Worm (Caenorhabditis elegans) whole organism, young adult: ENCODE data around the gene Y57E12B.10.

Experiments
- B0336.3 ChIP-seq: fragments of 200-800 bp; sonication (Bioruptor generic); IDR thresholded peaks from 2 replicates; pipeline ENCODE4 v1.3.6; 2022; ENCODE audit warnings: missing genetic modification characterization, missing compliant biosample characterization
- D2030.7 ChIP-seq: fragments of 200-800 bp; sonication (Bioruptor generic); IDR thresholded peaks from 2 replicates; pipeline ENCODE4 v1.3.6; 2022; ENCODE audit warnings: missing genetic modification reagents, missing genetic modification characterization, missing compliant biosample characterization
- F10E7.11 ChIP-seq: sonication (generic microtip); optimal IDR thresholded peaks from 2 replicates; lab custom pipeline; 2017; ENCODE audit warnings: mild to moderate bottlenecking, missing genetic modification characterization, moderate library complexity, missing compliant biosample characterization
- F33H1.4 ChIP-seq: fragments of 200-800 bp; sonication (Bioruptor generic); IDR thresholded peaks from 2 replicates; pipeline ENCODE4 v1.3.6; 2022; ENCODE audit warnings: missing genetic modification reagents, missing genetic modification characterization, missing compliant biosample characterization
- F39B2.1 ChIP-seq: fragments of 200-800 bp; sonication (Bioruptor generic); IDR thresholded peaks from 2 replicates; pipeline ENCODE4 v1.3.6; 2022; ENCODE audit warnings: missing genetic modification reagents, missing genetic modification characterization, missing compliant biosample characterization
- F55B11.4 ChIP-seq: sonication (generic microtip); optimal IDR thresholded peaks from 2 replicates; lab custom pipeline; 2016; ENCODE audit warnings: missing compliant biosample characterization, missing genetic modification characterization, borderline replicate concordance; ENCODE audit not compliant: insufficient read depth
- K12H6.12 ChIP-seq: fragments of 200-800 bp; sonication (Bioruptor generic); optimal IDR thresholded peaks from 2 replicates; lab custom pipeline; 2018; ENCODE audit warnings: mild to moderate bottlenecking, missing genetic modification characterization, missing compliant biosample characterization
- T26A5.8 ChIP-seq: sonication (generic microtip); optimal IDR thresholded peaks from 2 replicates; lab custom pipeline; 2016; ENCODE audit warnings: missing genetic modification characterization, missing compliant biosample characterization
- Y53F4B.3 ChIP-seq: fragments of 200-800 bp; sonication (Bioruptor generic); IDR thresholded peaks from 2 replicates; pipeline ENCODE4 v1.3.6; 2022; ENCODE audit warnings: missing genetic modification reagents, missing genetic modification characterization, missing compliant biosample characterization
- Y53G8AR.9 ChIP-seq: fragments of 200-800 bp; sonication (Bioruptor generic); conservative IDR thresholded peaks from 2 replicates; pipeline ENCODE4 v1.3.6; 2022; ENCODE audit warnings: missing genetic modification reagents, missing genetic modification characterization, missing compliant biosample characterization
- Y67H2A.10 ChIP-seq: fragments of 200-800 bp; sonication (Bioruptor generic); conservative IDR thresholded peaks from 2 replicates; pipeline ENCODE4 v1.3.6; 2022; ENCODE audit warnings: missing genetic modification reagents, missing genetic modification characterization, missing compliant biosample characterization
- Y95B8A.8 ChIP-seq: fragments of 200-800 bp; sonication (Bioruptor generic); IDR thresholded peaks from 2 replicates; pipeline ENCODE4 v1.3.6; 2022; ENCODE audit warnings: missing genetic modification reagents, missing genetic modification characterization, missing compliant biosample characterization
- aptf-3 ChIP-seq: fragments of 200-800 bp; sonication (Bioruptor generic); IDR thresholded peaks from 2 replicates; pipeline ENCODE4 v1.3.6; 2022; ENCODE audit warnings: missing genetic modification characterization, missing compliant biosample characterization
- attf-5 ChIP-seq: fragments of 200-800 bp; sonication (Bioruptor generic); optimal IDR thresholded peaks from 2 replicates; lab custom pipeline; 2018; ENCODE audit warnings: mild to moderate bottlenecking, missing genetic modification characterization, missing compliant biosample characterization
- bed-1 ChIP-seq: fragments of 200-800 bp; sonication (Bioruptor generic); IDR thresholded peaks from 2 replicates; pipeline ENCODE4 v1.3.6; 2022; ENCODE audit warnings: missing genetic modification reagents, missing genetic modification characterization, missing compliant biosample characterization
- bed-2 ChIP-seq: fragments of 200-800 bp; sonication (Bioruptor generic); IDR thresholded peaks from 2 replicates; pipeline ENCODE4 v1.3.6; 2022; ENCODE audit warnings: missing genetic modification reagents, missing genetic modification characterization, missing compliant biosample characterization
- ccch-3 ChIP-seq: fragments of 200-800 bp; sonication (Bioruptor generic); optimal IDR thresholded peaks from 2 replicates; lab custom pipeline; 2018; ENCODE audit warnings: mild to moderate bottlenecking, missing genetic modification characterization, missing compliant biosample characterization
- cebp-1 ChIP-seq, 2 experiments: fragments of 200-800 bp in 1 of 2; sonication (Bioruptor generic) in 1 of 2; sonication (generic microtip) in 1 of 2; IDR thresholded peaks in 1 of 2; optimal IDR thresholded peaks in 1 of 2; 2 replicates each; pipeline versions ENCODE4 v1.3.6 to Lab custom; 2017 to 2022; ENCODE audit warnings: missing compliant biosample characterization in 2 of 2, missing genetic modification characterization in 2 of 2, mild to moderate bottlenecking in 1 of 2, missing genetic modification reagents in 1 of 2, moderate library complexity in 1 of 2
- ceh-27 ChIP-seq: fragments of 200-800 bp; sonication (Bioruptor generic); optimal IDR thresholded peaks from 2 replicates; lab custom pipeline; 2018; ENCODE audit warnings: mild to moderate bottlenecking, missing genetic modification characterization, moderate library complexity, missing compliant biosample characterization
- ceh-91 ChIP-seq: fragments of 200-800 bp; sonication (Bioruptor generic); IDR thresholded peaks from 2 replicates; pipeline ENCODE4 v1.3.6; 2022; ENCODE audit warnings: missing genetic modification reagents, missing genetic modification characterization, missing compliant biosample characterization
- efl-1 ChIP-seq: fragments of 150-350 bp; optimal IDR thresholded peaks from 2 replicates; lab custom pipeline; 2014; ENCODE audit warnings: missing biosample characterization, missing genetic modification reagents, missing genetic modification characterization
- egrh-3 ChIP-seq: fragments of 200-800 bp; sonication (Bioruptor generic); IDR thresholded peaks from 2 replicates; pipeline ENCODE4 v1.3.6; 2022; ENCODE audit warnings: missing genetic modification reagents, missing genetic modification characterization, missing compliant biosample characterization
- fkh-3 ChIP-seq: sonication (generic microtip); optimal IDR thresholded peaks from 2 replicates; lab custom pipeline; 2016; ENCODE audit warnings: mild to moderate bottlenecking, missing genetic modification characterization, missing compliant biosample characterization
- him-1 ChIP-seq: sonication (generic microtip); optimal IDR thresholded peaks from 2 replicates; lab custom pipeline; 2016; ENCODE audit warnings: missing genotype, missing genetic modification reagents, missing genetic modification characterization, missing compliant biosample characterization
- hlh-12 ChIP-seq: sonication (generic microtip); optimal IDR thresholded peaks from 2 replicates; lab custom pipeline; 2016; ENCODE audit warnings: missing genetic modification characterization, missing compliant biosample characterization
- hlh-26 ChIP-seq: fragments of 200-800 bp; sonication (Bioruptor generic); conservative IDR thresholded peaks from 2 replicates; pipeline ENCODE4 v1.3.6; 2022; ENCODE audit warnings: missing genetic modification reagents, missing genetic modification characterization, missing compliant biosample characterization
- hmg-1.2 ChIP-seq: fragments of 200-800 bp; sonication (Bioruptor generic); IDR thresholded peaks from 2 replicates; pipeline ENCODE4 v1.3.6; 2022; ENCODE audit warnings: missing genetic modification reagents, missing genetic modification characterization, missing compliant biosample characterization
- hmg-20 ChIP-seq: fragments of 200-800 bp; sonication (Bioruptor generic); IDR thresholded peaks from 2 replicates; pipeline ENCODE4 v1.3.6; 2022; ENCODE audit warnings: missing genetic modification reagents, missing genetic modification characterization, missing compliant biosample characterization
- hrde-1 ChIP-seq: sonication (generic microtip); optimal IDR thresholded peaks from 2 replicates; lab custom pipeline; 2016; ENCODE audit warnings: missing genetic modification characterization, mild to moderate bottlenecking, missing compliant biosample characterization, moderate library complexity, missing genotype, missing genetic modification reagents, borderline replicate concordance
- let-526 ChIP-seq: fragments of 200-800 bp; sonication (Bioruptor generic); IDR thresholded peaks from 2 replicates; pipeline ENCODE4 v1.3.6; 2022; ENCODE audit warnings: missing genetic modification reagents, missing genetic modification characterization, missing compliant biosample characterization
- lin-26 ChIP-seq: fragments of 200-800 bp; sonication (Bioruptor generic); IDR thresholded peaks from 2 replicates; pipeline ENCODE4 v1.3.6; 2022; ENCODE audit warnings: missing genetic modification reagents, missing genetic modification characterization, missing compliant biosample characterization
- lin-54 ChIP-seq: fragments of 200-800 bp; sonication (Bioruptor generic); optimal IDR thresholded peaks from 2 replicates; lab custom pipeline; 2018; ENCODE audit warnings: mild to moderate bottlenecking, missing genetic modification characterization, missing compliant biosample characterization
- lsy-27 ChIP-seq: sonication (generic microtip); optimal IDR thresholded peaks from 2 replicates; lab custom pipeline; 2017; ENCODE audit warnings: missing genetic modification characterization, mild to moderate bottlenecking, missing compliant biosample characterization, antibody characterized with exemption, missing genotype, borderline replicate concordance; ENCODE audit not compliant: insufficient read depth
- mxl-1 ChIP-seq: sonication (generic microtip); optimal IDR thresholded peaks from 2 replicates; lab custom pipeline; 2016; ENCODE audit warnings: missing genetic modification characterization, missing compliant biosample characterization
- nfya-2 ChIP-seq: fragments of 200-800 bp; sonication (Bioruptor generic); IDR thresholded peaks from 2 replicates; pipeline ENCODE4 v1.3.6; 2022; ENCODE audit warnings: missing genetic modification reagents, missing genetic modification characterization, missing compliant biosample characterization
- nfyb-1 ChIP-seq: fragments of 200-800 bp; sonication (Bioruptor generic); IDR thresholded peaks from 2 replicates; pipeline ENCODE4 v1.3.6; 2022; ENCODE audit warnings: missing genetic modification reagents, missing genetic modification characterization, missing compliant biosample characterization
- nhr-120 ChIP-seq: fragments of 200-800 bp; sonication (Bioruptor generic); IDR thresholded peaks from 2 replicates; pipeline ENCODE4 v1.3.6; 2022; ENCODE audit warnings: missing genetic modification characterization, missing compliant biosample characterization
- nhr-80 ChIP-seq: sonication (generic microtip); optimal IDR thresholded peaks from 2 replicates; lab custom pipeline; 2016; ENCODE audit warnings: missing genetic modification characterization, missing compliant biosample characterization
- repo-1 ChIP-seq: sonication (generic microtip); optimal IDR thresholded peaks from 2 replicates; lab custom pipeline; 2017; ENCODE audit warnings: mild to moderate bottlenecking, missing genetic modification characterization, missing compliant biosample characterization
- rpc-1 ChIP-seq, 2 experiments: fragments of 150-350 bp in 1 of 2; sonication (generic microtip) in 1 of 2; optimal IDR thresholded peaks; 2 replicates each; lab custom pipeline; 2014 to 2018; ENCODE audit warnings: missing biosample characterization in 1 of 2, missing genetic modification characterization in 1 of 2, missing genetic modification reagents in 1 of 2, missing genotype in 1 of 2
- snpc-4 ChIP-seq, 5 experiments: fragments of 150-350 bp in 1 of 5; sonication (generic microtip) in 4 of 5; optimal IDR thresholded peaks; 2 replicates each; lab custom pipeline; 2014 to 2018; ENCODE audit warnings: missing genetic modification characterization in 5 of 5, missing biosample characterization in 3 of 5, antibody characterized with exemption in 2 of 5, mild to moderate bottlenecking in 2 of 5, missing compliant biosample characterization in 2 of 5, missing genotype in 2 of 5, moderate library complexity in 2 of 5, missing genetic modification reagents in 1 of 5
- tbp1 ChIP-seq: fragments of 200-800 bp; sonication (Bioruptor generic); optimal IDR thresholded peaks from 2 replicates; lab custom pipeline; 2018; ENCODE audit warnings: mild to moderate bottlenecking, missing genetic modification characterization, missing compliant biosample characterization
- ztf-18 ChIP-seq: sonication (generic microtip); optimal IDR thresholded peaks from 2 replicates; lab custom pipeline; 2016; ENCODE audit warnings: missing genotype, mild to moderate bottlenecking, missing genetic modification characterization, missing compliant biosample characterization
- ztf-25 ChIP-seq: fragments of 200-800 bp; sonication (Bioruptor generic); IDR thresholded peaks from 2 replicates; pipeline ENCODE4 v1.3.6; 2022; ENCODE audit warnings: missing genetic modification reagents, missing genetic modification characterization, missing compliant biosample characterization
- ztf-28 ChIP-seq: fragments of 200-800 bp; sonication (Bioruptor generic); IDR thresholded peaks from 2 replicates; pipeline ENCODE4 v1.3.6; 2022; ENCODE audit warnings: missing genetic modification reagents, missing genetic modification characterization, missing compliant biosample characterization
- ztf-6 ChIP-seq: fragments of 200-800 bp; sonication (Bioruptor generic); IDR thresholded peaks from 2 replicates; pipeline ENCODE4 v1.3.6; 2022; ENCODE audit warnings: missing genetic modification reagents, missing genetic modification characterization, missing compliant biosample characterization

Gene Y57E12B.10

DNA sequence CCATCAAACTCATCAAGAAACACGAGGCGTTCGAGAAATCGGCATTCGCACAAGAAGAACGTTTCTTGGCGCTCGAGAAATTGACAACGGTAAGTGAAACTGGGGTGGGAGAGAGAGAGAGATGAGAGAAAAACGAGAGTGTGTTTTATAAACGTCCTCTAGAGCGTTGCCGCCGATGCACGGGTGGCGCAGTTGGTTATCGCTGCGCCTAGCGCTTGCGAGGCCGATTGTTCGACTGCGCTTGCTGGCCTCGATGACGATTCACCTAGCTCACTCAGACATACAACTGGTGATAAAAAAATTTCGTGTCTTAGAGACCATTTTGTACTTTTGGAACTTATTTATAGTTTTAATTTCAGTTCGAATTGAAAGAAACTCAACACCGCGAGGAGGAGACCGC is 47.0 kb downstream of the Y57E12B.10 start (continued):
- TF ChIP-seq Y67H2A.10 (GFP tag; lab: Robert Waterston, UW) (0 out of 2 replicates have a peak, but pooled peaks have one; percentile 15), attf-5 (GFP tag; lab: Kevin White, UChicago) (peak; percentile 33), ztf-18 (tag; lab: Kevin White, UChicago) (peak; percentile 69), hlh-12 (tag; lab: Kevin White, UChicago) (no peak), efl-1 (no peak), nhr-120 (GFP tag; lab: Robert Waterston, UW) (no peak), ccch-3 (no peak), bed-1 (GFP tag; lab: Robert Waterston, UW) (no peak; the same call in 1 of the 2 replicates), ceh-27 (GFP tag; lab: Kevin White, UChicago) (peak; percentile 70), nfya-2 (GFP tag; lab: Robert Waterston, UW) (no peak), hlh-26 (GFP tag; lab: Robert Waterston, UW) (no peak), F55B11.4 (no peak), snpc-4 (GFP tag; optimal IDR thresholded peaks at IDR 0.05; lab: Kevin White, UChicago) (peak; percentile 69), snpc-4 (tag; optimal IDR thresholded peaks at IDR 0.05; lab: Kevin White, UChicago) (peak in 2 of 4 experiments; percentile 64 to 72), lin-26 (peak; percentile 94), ceh-91 (GFP tag; lab: Robert Waterston, UW) (no peak), egrh-3 (peak; percentile 53), F10E7.11 (tag; lab: Kevin White, UChicago) (peak; percentile 72), him-1 (tag; lab: Kevin White, UChicago) (peak; percentile 90), hrde-1 (tag; lab: Kevin White, UChicago) (peak; percentile 78), rpc-1 (optimal IDR thresholded peaks at IDR 0.05; lab: Kevin White, UChicago) (peak; percentile 89), rpc-1 (tag; optimal IDR thresholded peaks at IDR 0.05; lab: Kevin White, UChicago) (peak; percentile 87), nfyb-1 (GFP tag; lab: Robert Waterston, UW) (peak; percentile 76), K12H6.12 (tag; lab: Kevin White, UChicago) (no peak), F33H1.4 (GFP tag; lab: Robert Waterston, UW) (0 out of 2 replicates have a peak, but pooled peaks have one; percentile 21), D2030.7 (GFP tag; lab: Robert Waterston, UW) (peak; percentile 76), hmg-20 (GFP tag; lab: Robert Waterston, UW) (no peak), F39B2.1 (no peak), Y95B8A.8 (GFP tag; lab: Robert Waterston, UW) (no peak), Y53F4B.3 (GFP tag; lab: Robert Waterston, UW) (no peak), mxl-1 (tag; lab: Kevin White, UChicago) (peak; percentile 57), lin-54 (GFP tag; lab: Kevin White, UChicago) (peak; percentile 68), ztf-28 (GFP tag; lab: Robert Waterston, UW) (0 out of 2 replicates have a peak, but pooled peaks have one; percentile 14), cebp-1 (GFP tag; IDR thresholded peaks at IDR 0.05; lab: Robert Waterston, UW) (no peak), cebp-1 (tag; optimal IDR thresholded peaks at IDR 0.05; lab: Kevin White, UChicago) (peak; percentile 70), bed-2 (GFP tag; lab: Robert Waterston, UW) (0 out of 2 replicates have a peak, but pooled peaks have one; percentile 45), let-526 (GFP tag; lab: Robert Waterston, UW) (peak; percentile 78; the same call in 1 of the 2 replicates), ztf-6 (GFP tag; lab: Robert Waterston, UW) (no peak), repo-1 (tag; lab: Kevin White, UChicago) (peak; percentile 81), T26A5.8 (tag; lab: Kevin White, UChicago) (no peak), aptf-3 (GFP tag; lab: Robert Waterston, UW) (no peak), nhr-80 (tag; lab: Kevin White, UChicago) (peak; percentile 46), B0336.3 (GFP tag; lab: Robert Waterston, UW) (peak; percentile 50; the same call in 1 of the 2 replicates), lsy-27 (tag; lab: Kevin White, UChicago) (peak; percentile 14), fkh-3 (tag; lab: Kevin White, UChicago) (peak; percentile 78), ztf-25 (GFP tag; lab: Robert Waterston, UW) (peak; percentile 67; the same call in 1 of the 2 replicates), Y53G8AR.9 (GFP tag; lab: Robert Waterston, UW) (0 out of 2 replicates have a peak, but pooled peaks have one; percentile 56), hmg-1.2 (GFP tag; lab: Robert Waterston, UW) (peak; percentile 70), tbp1 (GFP tag; lab: Kevin White, UChicago) (peak; percentile 98)
